Worm (Caenorhabditis elegans) whole organism, early embryonic: ENCODE data around the gene glb-2.
"Not testable (repeated sequence)": the region's sequence is repeated elsewhere in the genome, so short reads cannot be mapped to it uniquely, and the experiment has no call there.

Experiments used
- B0310.2 ChIP-seq: sonication (generic microtip); optimal IDR thresholded peaks from 2 replicates; lab custom pipeline; 2016; ENCODE audit warnings: mild to moderate bottlenecking, missing genetic modification characterization, missing compliant biosample characterization
- ama-1 ChIP-seq: fragments of 150-350 bp; optimal IDR thresholded peaks from 2 replicates; lab custom pipeline; 2014
- hmg-4 ChIP-seq: fragments of 200-800 bp; sonication (Bioruptor generic); optimal IDR thresholded peaks from 2 replicates; lab custom pipeline; 2018; ENCODE audit warnings: mild to moderate bottlenecking, missing genetic modification characterization, missing compliant biosample characterization
- pes-1 ChIP-seq: fragments of 200-800 bp; sonication (Bioruptor generic); IDR thresholded peaks from 2 replicates; pipeline ENCODE4 v1.3.6; 2022; ENCODE audit warnings: missing genetic modification reagents, missing genetic modification characterization, missing compliant biosample characterization
- tbx-11 ChIP-seq: fragments of 200-800 bp; sonication (Bioruptor generic); IDR thresholded peaks from 2 replicates; pipeline ENCODE4 v1.3.6; 2022; ENCODE audit warnings: missing genetic modification characterization, missing compliant biosample characterization
- tra-4 ChIP-seq: sonication (generic microtip); optimal IDR thresholded peaks from 2 replicates; lab custom pipeline; 2017; ENCODE audit warnings: missing genetic modification characterization, missing compliant biosample characterization

ce11 chrIV:7254690-7255089, 8.3 kb downstream of the glb-2 start, which contains the start of gene C06E4.5:
- TF ChIP-seq tra-4; ama-1; tbx-11 (GFP tag; lab: Robert Waterston, UW); B0310.2 (tag; lab: Kevin White, UChicago); hmg-4 (GFP tag; lab: Kevin White, UChicago); pes-1: not testable (repeated sequence)
